Worm (Caenorhabditis elegans) whole organism, L3 larva: Measurements from ENCODE around the gene srbc-75.

ENCODE experiments used
- ama-1 ChIP-seq: fragments of 150-350 bp; optimal IDR thresholded peaks from 2 replicates; lab custom pipeline; 2018
- daf-12 ChIP-seq: fragments of 150-350 bp; optimal IDR thresholded peaks from 2 replicates; lab custom pipeline; 2014; ENCODE audit warnings: missing biosample characterization, missing genetic modification reagents, missing genetic modification characterization
- egl-27 ChIP-seq: sonication (generic microtip); optimal IDR thresholded peaks from 4 replicates; lab custom pipeline; 2017; ENCODE audit warnings: missing biosample characterization, missing genetic modification reagents, missing genetic modification characterization
- jun-1 ChIP-seq: fragments of 150-350 bp; optimal IDR thresholded peaks from 2 replicates; lab custom pipeline; 2014; ENCODE audit warnings: missing biosample characterization, missing genetic modification reagents, missing genetic modification characterization
- lin-39 ChIP-seq: fragments of 150-350 bp; optimal IDR thresholded peaks from 2 replicates; lab custom pipeline; 2018; ENCODE audit warnings: missing biosample characterization, missing genetic modification reagents, missing genetic modification characterization
- nhr-23 ChIP-seq: fragments of 150-350 bp; optimal IDR thresholded peaks from 2 replicates; lab custom pipeline; 2014; ENCODE audit warnings: missing biosample characterization, missing genetic modification reagents, missing genetic modification characterization
- nhr-237 ChIP-seq: fragments of 150-350 bp; optimal IDR thresholded peaks from 2 replicates; lab custom pipeline; 2014; ENCODE audit warnings: missing biosample characterization, missing genetic modification characterization
- nhr-67 ChIP-seq: fragments of 150-350 bp; optimal IDR thresholded peaks from 2 replicates; lab custom pipeline; 2014; ENCODE audit warnings: missing biosample characterization, missing genetic modification characterization

Gene srbc-75

ce11 chrV:15303625-15304024, 50.0 kb downstream of the srbc-75 start, which contains the start of gene srx-48:
TSS of gene srx-48 (minus strand) at chrV:15303725.
- TF ChIP-seq nhr-237 (tag; lab: Kevin White, UChicago) (no peak), jun-1 (tag; lab: Kevin White, UChicago) (no peak), nhr-67 (tag; lab: Kevin White, UChicago) (no peak), ama-1 (lab: Kevin White, UChicago) (no peak), daf-12 (no peak), lin-39 (tag; lab: Kevin White, UChicago) (no peak), nhr-23 (tag; lab: Kevin White, UChicago) (no peak), egl-27 (tag; lab: Kevin White, UChicago) (no peak)
